Fruit fly (Drosophila melanogaster): ENCODE measurements around the gene Dpy-30L2.

Dpy-30L2 gene

DNA sequence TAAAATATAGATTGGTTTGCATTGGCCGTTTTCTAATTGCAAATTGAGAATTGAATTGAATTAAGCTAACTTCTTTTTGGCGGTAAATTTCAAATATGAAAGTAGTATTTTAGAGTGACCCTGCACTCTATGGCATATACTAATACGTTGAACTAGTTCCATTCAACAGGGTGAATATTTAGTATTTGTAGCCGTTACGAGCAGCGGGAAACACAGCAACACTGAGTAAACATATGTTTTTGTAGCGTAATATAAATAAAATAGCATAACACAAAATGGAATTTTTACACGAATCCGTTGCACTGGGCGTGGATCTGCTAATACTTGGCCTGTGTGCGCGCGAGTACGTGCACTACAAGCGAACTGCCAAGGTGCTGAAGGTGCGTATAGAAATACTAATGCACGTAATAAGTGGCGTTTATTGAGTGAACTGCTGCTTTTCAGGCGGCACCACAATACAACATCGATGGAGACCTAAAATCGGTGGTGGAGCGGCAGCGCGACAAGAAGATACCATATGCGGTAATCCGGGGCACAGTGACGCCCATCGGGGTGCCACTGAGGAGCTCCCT, 26.2 kb downstream of the Dpy-30L2 start, which contains the start of gene Mul1 (continued):
- TF ChIP-seq btn (GFP tag; optimal IDR thresholded peaks at IDR 0.05) (no peak), CG9437 (GFP tag; optimal IDR thresholded peaks at IDR 0.05) (peak; percentile 88), eve (GFP tag; optimal IDR thresholded peaks at IDR 0.05) (no peak), az2 (GFP tag; optimal IDR thresholded peaks at IDR 0.05) (no peak), klu (GFP tag; IDR thresholded peaks at IDR 0.05) (no peak), CG2875 (GFP tag; optimal IDR thresholded peaks at IDR 0.05) (no peak), scrt (GFP tag; optimal IDR thresholded peaks at IDR 0.05) (peak; percentile 83), ato (GFP tag; IDR thresholded peaks at IDR 0.05; ENCODE audit: partially characterized antibody) (no peak), NK7.1 (GFP tag; optimal IDR thresholded peaks at IDR 0.05) (no peak), CG7745 (tag; optimal IDR thresholded peaks at IDR 0.05) (no peak), row (GFP tag; IDR thresholded peaks at IDR 0.05) (peak; percentile 27; the same call in 1 of the 3 replicates), CG10462 (GFP tag; optimal IDR thresholded peaks at IDR 0.05) (no peak), CG9609 (GFP tag; optimal IDR thresholded peaks at IDR 0.05) (no peak), tx (GFP tag; optimal IDR thresholded peaks at IDR 0.05) (no peak), Hsf (GFP tag; optimal IDR thresholded peaks at IDR 0.05) (no peak), unpg (GFP tag; optimal IDR thresholded peaks at IDR 0.05) (no peak), cas (GFP tag; IDR thresholded peaks at IDR 0.05) (no peak), ash1 (GFP tag; optimal IDR thresholded peaks at IDR 0.05) (no peak), slbo (GFP tag; IDR thresholded peaks at IDR 0.05) (no peak), CG8478 (optimal IDR thresholded peaks at IDR 0.05) (peak; percentile 3), CG7963 (GFP tag; IDR thresholded peaks at IDR 0.05; ENCODE audit: partially characterized antibody) (no peak), Neu2 (GFP tag; optimal IDR thresholded peaks at IDR 0.05; ENCODE audit: borderline replicate concordance) (no peak), lbe (GFP tag; optimal IDR thresholded peaks at IDR 0.05) (no peak), nerfin-1 (tag; optimal IDR thresholded peaks at IDR 0.05) (peak; percentile 51), CG18764 (GFP tag; optimal IDR thresholded peaks at IDR 0.05) (no peak), pros (GFP tag; optimal IDR thresholded peaks at IDR 0.05) (no peak), CG34224 (GFP tag; IDR thresholded peaks at IDR 0.05; ENCODE audit: partially characterized antibody) (peak; percentile 15; the same call in 1 of the 3 replicates), ranshi (GFP tag; IDR thresholded peaks at IDR 0.05) (no peak), Mad (GFP tag; optimal IDR thresholded peaks at IDR 0.05) (no peak), sug (tag; optimal IDR thresholded peaks at IDR 0.05) (no peak), z (GFP tag; IDR thresholded peaks at IDR 0.05) (no peak), CG14860 (GFP tag; IDR thresholded peaks at IDR 0.05; ENCODE audit: partially characterized antibody) (no peak), CG10979 (tag; optimal IDR thresholded peaks at IDR 0.05) (no peak), grau (tag; optimal IDR thresholded peaks at IDR 0.05) (no peak), vfl (GFP tag; optimal IDR thresholded peaks at IDR 0.05) (no peak), Lpt (GFP tag; optimal IDR thresholded peaks at IDR 0.05) (no peak), CG15514 (GFP tag; optimal IDR thresholded peaks at IDR 0.05) (peak; percentile 99), fd102C (GFP tag; optimal IDR thresholded peaks at IDR 0.05) (no peak), da (GFP tag; optimal IDR thresholded peaks at IDR 0.05) (no peak), CG12744 (GFP tag; optimal IDR thresholded peaks at IDR 0.05) (no peak), schlank (tag; optimal IDR thresholded peaks at IDR 0.05) (no peak), Nf-YA (GFP tag; IDR thresholded peaks at IDR 0.05) (no peak), bsh (GFP tag; optimal IDR thresholded peaks at IDR 0.05) (no peak), CG3065 (GFP tag; optimal IDR thresholded peaks at IDR 0.05) (no peak), chm (GFP tag; IDR thresholded peaks at IDR 0.05) (no peak), CG11696 (GFP tag; IDR thresholded peaks at IDR 0.05) (no peak), Blimp-1 (GFP tag; optimal IDR thresholded peaks at IDR 0.05) (no peak), Sry-β (GFP tag; optimal IDR thresholded peaks at IDR 0.05) (no peak), otp (GFP tag; IDR thresholded peaks at IDR 0.05) (no peak), CG15011 (GFP tag; optimal IDR thresholded peaks at IDR 0.05) (no peak), CG17829 (tag; optimal IDR thresholded peaks at IDR 0.05) (peak; percentile 12)

All from whole organism, embryonic.